In genomic region chrX:12004395-12004768, dm6 we compare ENCODE assay signal across 4 fruit fly cellular contexts.
TF ChIP-seq lines count a peak whose summit lies in the region.

No protein-coding gene starts in this region.

- TF ChIP-seq CTCF in whole organism, embryonic (GFP tag; optimal IDR thresholded peaks at IDR 0.05; lab: Kevin White, UChicago): no peak

TF ChIP-seq in whole organism, embryonic, 481 proteins besides CTCF, POLR2A, EP300 and RAD21 (continues in another document):
- peak; percentile 25 for TF ChIP-seq CG9727 (GFP tag; optimal IDR thresholded peaks at IDR 0.05; lab: Kevin White, UChicago)
- no peak for TF ChIP-seq vnd (GFP tag; IDR thresholded peaks at IDR 0.05; lab: Robert Waterston, UW; ENCODE audit: partially characterized antibody)
- peak; percentile 58 for TF ChIP-seq CG9437 (GFP tag; optimal IDR thresholded peaks at IDR 0.05; lab: Kevin White, UChicago)
- no peak for TF ChIP-seq CG6791 (GFP tag; IDR thresholded peaks at IDR 0.05; lab: Robert Waterston, UW; ENCODE audit: partially characterized antibody)
- peak; percentile 26 for TF ChIP-seq CG8924 (tag; optimal IDR thresholded peaks at IDR 0.05; lab: Kevin White, UChicago)
- TF ChIP-seq Hr51 (GFP tag; optimal IDR thresholded peaks at IDR 0.05; lab: Kevin White, UChicago): peak in 1 of 2 experiments; percentile 62
- peak; percentile 65 for TF ChIP-seq nmo (GFP tag; optimal IDR thresholded peaks at IDR 0.05; lab: Kevin White, UChicago)
- TF ChIP-seq CG12391 (tag; optimal IDR thresholded peaks at IDR 0.05; lab: Kevin White, UChicago): peak; percentile 9
- TF ChIP-seq phol (tag; optimal IDR thresholded peaks at IDR 0.05; lab: Kevin White, UChicago): peak; percentile 53
- TF ChIP-seq CG9609 (GFP tag; optimal IDR thresholded peaks at IDR 0.05; lab: Kevin White, UChicago): no peak
- 0 out of 2 replicates have a peak, but pooled peaks have one; percentile 3 for TF ChIP-seq CG14441 (GFP tag; IDR thresholded peaks at IDR 0.05; lab: Robert Waterston, UW)
- no peak for TF ChIP-seq CG7745 (tag; optimal IDR thresholded peaks at IDR 0.05; lab: Kevin White, UChicago)
- TF ChIP-seq chif (GFP tag; optimal IDR thresholded peaks at IDR 0.05; lab: Kevin White, UChicago): no peak
- no peak for TF ChIP-seq CG12071 (GFP tag; optimal IDR thresholded peaks at IDR 0.05; lab: Kevin White, UChicago)
- peak; percentile 36 for TF ChIP-seq CG10209 (GFP tag; optimal IDR thresholded peaks at IDR 0.05; lab: Kevin White, UChicago)
- TF ChIP-seq CG7839 (tag; optimal IDR thresholded peaks at IDR 0.05; lab: Kevin White, UChicago): peak; percentile 41
- TF ChIP-seq fd96Cb (tag; optimal IDR thresholded peaks at IDR 0.05; lab: Kevin White, UChicago): peak; percentile 1
- peak; percentile 58 for TF ChIP-seq Oli (tag; optimal IDR thresholded peaks at IDR 0.05; lab: Kevin White, UChicago)
- peak; percentile 18 for TF ChIP-seq CG3281 (GFP tag; optimal IDR thresholded peaks at IDR 0.05; lab: Kevin White, UChicago)
- peak in 1 of 2 experiments; percentile 2 for TF ChIP-seq dpn (GFP tag; optimal IDR thresholded peaks at IDR 0.05; lab: Kevin White, UChicago)
- peak; percentile 4 for TF ChIP-seq Nf-YC (tag; optimal IDR thresholded peaks at IDR 0.05; lab: Kevin White, UChicago)
- no peak for TF ChIP-seq Awh (GFP tag; IDR thresholded peaks at IDR 0.05; lab: Robert Waterston, UW)

TF ChIP-seq in whole organism, prepupa, 60 proteins besides CTCF, POLR2A, EP300 and RAD21 (continues in another document):
- TF ChIP-seq CG8632 (GFP tag; optimal IDR thresholded peaks at IDR 0.05; lab: Kevin White, UChicago) (peak; percentile 74), CG34406 (GFP tag; optimal IDR thresholded peaks at IDR 0.05; lab: Kevin White, UChicago) (peak; percentile 79), CG10631 (GFP tag; optimal IDR thresholded peaks at IDR 0.05; lab: Kevin White, UChicago) (peak; percentile 69), CG32006 (GFP tag; optimal IDR thresholded peaks at IDR 0.05; lab: Kevin White, UChicago) (peak; percentile 90), salr (GFP tag; optimal IDR thresholded peaks at IDR 0.05; lab: Kevin White, UChicago) (peak; percentile 32 to 84), Hr38 (GFP tag; optimal IDR thresholded peaks at IDR 0.05; lab: Kevin White, UChicago) (no peak), Lpt (GFP tag; optimal IDR thresholded peaks at IDR 0.05; lab: Kevin White, UChicago) (peak; percentile 24), CG6854 (GFP tag; optimal IDR thresholded peaks at IDR 0.05; lab: Kevin White, UChicago) (peak; percentile 27), CG11294 (GFP tag; IDR thresholded peaks at IDR 0.05; lab: Robert Waterston, UW) (peak; percentile 49; the same call in 1 of the 2 replicates), CG31627 (GFP tag; optimal IDR thresholded peaks at IDR 0.05; lab: Kevin White, UChicago) (peak; percentile 51), fd59A (GFP tag; optimal IDR thresholded peaks at IDR 0.05; lab: Kevin White, UChicago) (peak; percentile 73), topi (GFP tag; optimal IDR thresholded peaks at IDR 0.05; lab: Kevin White, UChicago) (peak; percentile 1), fkh (GFP tag; optimal IDR thresholded peaks at IDR 0.05; lab: Kevin White, UChicago) (no peak), net (GFP tag; optimal IDR thresholded peaks at IDR 0.05; lab: Kevin White, UChicago) (peak; percentile 75), fd85E (GFP tag; optimal IDR thresholded peaks at IDR 0.05; lab: Kevin White, UChicago) (no peak), CG15336 (GFP tag; IDR thresholded peaks at IDR 0.05; lab: Robert Waterston, UW) (peak; percentile 6; the same call in 1 of the 2 replicates), CG16779 (tag; optimal IDR thresholded peaks at IDR 0.05; lab: Kevin White, UChicago) (peak; percentile 52), acj6 (GFP tag; optimal IDR thresholded peaks at IDR 0.05; lab: Kevin White, UChicago) (peak; percentile 53), dsx (GFP tag; optimal IDR thresholded peaks at IDR 0.05; lab: Kevin White, UChicago; ENCODE audit: poor library complexity, severe bottlenecking) (peak; percentile 36), Eip78C (GFP tag; lab: Kevin White, UChicago) (peak; percentile 88), vri (GFP tag; optimal IDR thresholded peaks at IDR 0.05; lab: Kevin White, UChicago) (no peak), Ets21C (GFP tag; optimal IDR thresholded peaks at IDR 0.05; lab: Kevin White, UChicago) (no peak), lz (GFP tag; optimal IDR thresholded peaks at IDR 0.05; lab: Kevin White, UChicago) (peak; percentile 16)

TF ChIP-seq in whole organism, pupa, 21 proteins besides CTCF, POLR2A, EP300 and RAD21:
- TF ChIP-seq CG10348 (GFP tag; IDR thresholded peaks at IDR 0.05; lab: Robert Waterston, UW) (no peak), CG17806 (tag; optimal IDR thresholded peaks at IDR 0.05; lab: Kevin White, UChicago) (peak; percentile 9), CG15710 (tag; optimal IDR thresholded peaks at IDR 0.05; lab: Kevin White, UChicago) (peak; percentile 55), Pif1A (GFP tag; optimal IDR thresholded peaks at IDR 0.05; lab: Kevin White, UChicago) (no peak), D1 (tag; optimal IDR thresholded peaks at IDR 0.05; lab: Kevin White, UChicago) (peak; percentile 2), Ets98B (GFP tag; IDR thresholded peaks at IDR 0.05; lab: Robert Waterston, UW) (peak; percentile 22; the same call in 1 of the 2 replicates), Snoo (tag; optimal IDR thresholded peaks at IDR 0.05; lab: Kevin White, UChicago) (peak; percentile 67), CG4496 (GFP tag; IDR thresholded peaks at IDR 0.05; lab: Robert Waterston, UW) (peak; percentile 76), fd96Ca (GFP tag; IDR thresholded peaks at IDR 0.05; lab: Robert Waterston, UW) (no peak), CG13204 (GFP tag; optimal IDR thresholded peaks at IDR 0.05; lab: Kevin White, UChicago) (peak; percentile 38), CG14655 (GFP tag; optimal IDR thresholded peaks at IDR 0.05; lab: Kevin White, UChicago) (peak; percentile 84), rn (GFP tag; IDR thresholded peaks at IDR 0.05; lab: Robert Waterston, UW) (no peak), CG32121 (GFP tag; IDR thresholded peaks at IDR 0.05; lab: Robert Waterston, UW) (no peak), Pif1B (GFP tag; optimal IDR thresholded peaks at IDR 0.05; lab: Kevin White, UChicago) (no peak), CG34367 (tag; optimal IDR thresholded peaks at IDR 0.05; lab: Kevin White, UChicago) (peak; percentile 43), CG8159 (tag; optimal IDR thresholded peaks at IDR 0.05; lab: Kevin White, UChicago) (peak; percentile 83), gl (tag; optimal IDR thresholded peaks at IDR 0.05; lab: Kevin White, UChicago) (no peak), EcR (GFP tag; optimal IDR thresholded peaks at IDR 0.05; lab: Kevin White, UChicago) (no peak), CG8301 (tag; optimal IDR thresholded peaks at IDR 0.05; lab: Kevin White, UChicago) (peak; percentile 57), CG12605 (GFP tag; IDR thresholded peaks at IDR 0.05; lab: Robert Waterston, UW) (no peak), CG9948 (tag; optimal IDR thresholded peaks at IDR 0.05; lab: Kevin White, UChicago) (peak; percentile 61)

TF ChIP-seq in whole organism, wandering third instar larva, 38 proteins besides CTCF, POLR2A, EP300 and RAD21:
- TF ChIP-seq psq (GFP tag; optimal IDR thresholded peaks at IDR 0.05; lab: Kevin White, UChicago) (peak; percentile 54), dmrt93B (GFP tag; optimal IDR thresholded peaks at IDR 0.05; lab: Kevin White, UChicago) (peak; percentile 72), HLH106 (tag; optimal IDR thresholded peaks at IDR 0.05; lab: Kevin White, UChicago) (peak; percentile 47), foxo (GFP tag; optimal IDR thresholded peaks at IDR 0.05; lab: Kevin White, UChicago) (peak in 1 of 2 experiments; percentile 54), ey (GFP tag; optimal IDR thresholded peaks at IDR 0.05; lab: Kevin White, UChicago) (no peak), CG9705 (GFP tag; optimal IDR thresholded peaks at IDR 0.05; lab: Kevin White, UChicago) (no peak), Sp1 (GFP tag; optimal IDR thresholded peaks at IDR 0.05; lab: Kevin White, UChicago) (peak; percentile 62), OdsH (GFP tag; optimal IDR thresholded peaks at IDR 0.05; lab: Kevin White, UChicago) (peak; percentile 38), dsf (GFP tag; optimal IDR thresholded peaks at IDR 0.05; lab: Kevin White, UChicago; ENCODE audit: borderline replicate concordance) (no peak), br (GFP tag; optimal IDR thresholded peaks at IDR 0.05; lab: Kevin White, UChicago) (no peak), CG32264 (GFP tag; optimal IDR thresholded peaks at IDR 0.05; lab: Kevin White, UChicago) (no peak), sv (GFP tag; optimal IDR thresholded peaks at IDR 0.05; lab: Kevin White, UChicago) (no peak), GATAd (GFP tag; optimal IDR thresholded peaks at IDR 0.05; lab: Kevin White, UChicago) (no peak), usp (GFP tag; optimal IDR thresholded peaks at IDR 0.05; lab: Kevin White, UChicago) (no peak), fru (GFP tag; optimal IDR thresholded peaks at IDR 0.05; lab: Kevin White, UChicago) (peak; percentile 7), tai (GFP tag; optimal IDR thresholded peaks at IDR 0.05; lab: Kevin White, UChicago) (no peak), Rel (GFP tag; optimal IDR thresholded peaks at IDR 0.05; lab: Kevin White, UChicago) (no peak), Rel (tag; optimal IDR thresholded peaks at IDR 0.05; lab: Kevin White, UChicago) (no peak), woc (GFP tag; optimal IDR thresholded peaks at IDR 0.05; lab: Kevin White, UChicago) (no peak)

Comparison
In these comparisons a context has a peak if more than half of its experiments do, and no peak if none do; other contexts are left out.
1. Of the 7 proteins assayed by ChIP-seq in both whole organism, embryonic and whole organism, prepupa: peak only in whole organism, embryonic: Sox102F; only in whole organism, prepupa: Blimp-1, CG16779, CG6854, Gug, Hr39 and Lpt; in both: none; in neither: 0.